Worm (Caenorhabditis elegans): ENCODE measurements around the gene R03H10.4.

The R03H10.4 gene

ce11 chrII:4170508-4170907 lies 2.2 kb upstream of the R03H10.4 start, which contains the start of gene R03H10.5:
Gene R03H10.5 (minus strand): TSS chrII:4170608.
- TF ChIP-seq ceh-44 (GFP tag; IDR thresholded peaks at IDR 0.05) (no peak), unc-39 (tag; optimal IDR thresholded peaks at IDR 0.05) (no peak), spr-3 (GFP tag; optimal IDR thresholded peaks at IDR 0.05) (no peak), rbr-2 (tag; optimal IDR thresholded peaks at IDR 0.05) (no peak), F49E8.2 (tag; optimal IDR thresholded peaks at IDR 0.05; ENCODE audit: borderline replicate concordance) (no peak), T20F7.1 (GFP tag; optimal IDR thresholded peaks at IDR 0.05) (no peak), ztf-11 (tag; optimal IDR thresholded peaks at IDR 0.05) (no peak), dmd-8 (GFP tag; IDR thresholded peaks at IDR 0.05) (no peak)

- TF ChIP-seq set-16 (GFP tag; IDR thresholded peaks at IDR 0.05) (peak; percentile 83), lin-15B (tag; optimal IDR thresholded peaks at IDR 0.05) (no peak), egl-43 (GFP tag; IDR thresholded peaks at IDR 0.05) (0 out of 2 replicates have a peak, but pooled peaks have one; percentile 46), R02D3.7 (tag; optimal IDR thresholded peaks at IDR 0.05) (no peak), mdl-1 (tag; optimal IDR thresholded peaks at IDR 0.05) (no peak)
Observed at ce11 chrII:4167833-4168232, 471 bp downstream of the R03H10.4 start.

ce11 chrII:4159570-4159969 lies 8.7 kb downstream of the R03H10.4 start:
- TF ChIP-seq spr-3 (GFP tag; optimal IDR thresholded peaks at IDR 0.05), result no peak
- peak; percentile 91 for TF ChIP-seq aha-1 (tag)
- TF ChIP-seq zag-1 (tag; optimal IDR thresholded peaks at IDR 0.05), result no peak
- TF ChIP-seq T20F7.1 (GFP tag; optimal IDR thresholded peaks at IDR 0.05), result no peak

ce11 chrII:4157817-4158216 lies 10.5 kb downstream of the R03H10.4 start:
- TF ChIP-seq F26F4.8 (GFP tag; conservative IDR thresholded peaks at IDR 0.05) (no peak), zip-2 (tag; optimal IDR thresholded peaks at IDR 0.05) (no peak), cey-2 (tag; optimal IDR thresholded peaks at IDR 0.05; ENCODE audit: borderline replicate concordance, insufficient read depth) (no peak), zfp-3 (GFP tag; conservative IDR thresholded peaks at IDR 0.05) (no peak), lim-7 (GFP tag; IDR thresholded peaks at IDR 0.05) (no peak), arid-1 (GFP tag; conservative IDR thresholded peaks at IDR 0.05) (no peak)

DNA sequence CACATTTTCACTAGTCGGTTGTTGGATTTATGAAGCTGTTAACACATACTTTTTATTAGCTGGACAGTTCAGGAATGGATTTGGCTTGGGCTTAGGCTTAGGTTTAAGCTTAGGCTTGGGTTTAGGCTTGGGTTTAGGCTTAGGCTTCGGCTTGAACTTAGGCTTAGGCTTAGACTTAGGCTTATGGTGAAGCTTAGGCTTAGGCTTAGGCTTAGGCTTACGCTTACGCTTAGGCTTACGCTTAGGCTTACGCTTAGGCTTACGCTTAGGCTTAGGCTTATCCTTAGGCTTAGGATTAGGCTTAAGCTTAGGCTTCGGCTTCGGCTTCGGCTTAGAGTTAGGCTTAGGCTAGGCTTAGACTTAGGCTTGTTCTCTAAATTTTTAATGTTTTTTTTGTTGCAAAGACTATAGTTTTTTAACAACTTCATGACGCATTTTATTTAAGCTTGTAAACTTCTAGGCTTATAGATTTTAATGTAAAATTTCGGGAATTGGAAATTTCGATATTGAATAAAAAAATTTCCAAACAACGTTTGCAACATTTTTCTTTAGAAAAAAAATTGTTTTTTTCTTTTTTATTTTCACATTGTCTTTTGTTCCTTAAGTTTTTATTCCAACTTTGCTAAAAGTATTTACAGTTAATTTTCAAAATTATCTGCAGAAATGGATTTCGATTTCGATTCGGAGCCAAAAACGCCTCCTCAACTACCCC lies 13.0 kb downstream of the R03H10.4 start, which contains the start of gene R03H10.2:
Gene R03H10.2 (plus strand): TSS at position 662 of the 712 bp plus-strand sequence.
- 0 out of 2 replicates have a peak, but pooled peaks have one; percentile 4 for TF ChIP-seq mxl-2 (GFP tag; conservative IDR thresholded peaks at IDR 0.05)
- TF ChIP-seq ceh-20 (GFP tag; IDR thresholded peaks at IDR 0.05), result no peak

DNA sequence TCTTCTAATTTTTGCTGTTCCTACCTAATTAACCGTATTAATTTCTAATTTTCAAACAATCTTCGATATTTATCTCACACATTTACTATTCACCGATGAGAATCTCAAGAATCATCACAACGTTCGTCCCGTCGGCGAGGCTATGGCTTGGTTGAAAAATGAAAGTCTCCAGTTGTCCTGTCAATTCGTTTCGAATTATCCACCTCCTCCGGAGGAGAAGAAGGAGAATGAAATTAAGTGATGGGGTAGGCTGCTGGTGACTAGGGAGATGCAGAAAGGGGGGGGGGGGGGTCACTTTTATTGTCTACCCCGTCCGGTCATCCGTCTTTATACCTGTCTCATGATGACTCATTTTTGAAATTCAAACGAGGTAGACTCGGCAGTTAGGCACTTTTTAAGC lies 15.4 kb downstream of the R03H10.4 start:
- no peak for TF ChIP-seq jun-1 (tag; optimal IDR thresholded peaks at IDR 0.05)
- TF ChIP-seq cey-2 (tag; optimal IDR thresholded peaks at IDR 0.05; ENCODE audit: borderline replicate concordance, insufficient read depth), result no peak
- no peak for TF ChIP-seq madf-9 (GFP tag; conservative IDR thresholded peaks at IDR 0.05)
- TF ChIP-seq aha-1 (tag), result peak; percentile 42
- no peak for TF ChIP-seq daf-8 (GFP tag; IDR thresholded peaks at IDR 0.05)
- no peak for TF ChIP-seq F44E2.7 (GFP tag; IDR thresholded peaks at IDR 0.05)

- peak; percentile 23 for TF ChIP-seq mep-1 (tag; optimal IDR thresholded peaks at IDR 0.05)
- TF ChIP-seq zip-2 (tag; optimal IDR thresholded peaks at IDR 0.05), result no peak
- TF ChIP-seq nhr-25 (tag; optimal IDR thresholded peaks at IDR 0.05; ENCODE audit: borderline replicate concordance, insufficient read depth), result peak; percentile 91
- peak; percentile 20 for TF ChIP-seq hlh-11 (tag; optimal IDR thresholded peaks at IDR 0.05)
- peak in 1 of 2 experiments; percentile 45 for TF ChIP-seq unc-62 (GFP tag; optimal IDR thresholded peaks at IDR 0.05 in 1 of 2)
- no peak for TF ChIP-seq unc-62 (tag; optimal IDR thresholded peaks at IDR 0.05)
- peak; percentile 27 for TF ChIP-seq hlh-30 (tag; optimal IDR thresholded peaks at IDR 0.05; ENCODE audit: insufficient read depth)
- TF ChIP-seq sdz-12 (GFP tag; optimal IDR thresholded peaks at IDR 0.05), result no peak
- TF ChIP-seq nhr-28 (tag; optimal IDR thresholded peaks at IDR 0.05), result peak; percentile 51
- TF ChIP-seq mxl-3 (GFP tag; optimal IDR thresholded peaks at IDR 0.05), result peak; percentile 59
Observed at ce11 chrII:4151499-4152132, 16.7 kb downstream of the R03H10.4 start.
